Worm (Caenorhabditis elegans) whole organism, L2 larva: ENCODE results near the gene C29E4.11.

ENCODE experiments used
- lin-39 ChIP-seq: fragments of 150-350 bp; optimal IDR thresholded peaks from 2 replicates; lab custom pipeline; 2014; ENCODE audit warnings: missing biosample characterization, missing genetic modification reagents, missing genetic modification characterization
- nhr-6 ChIP-seq: fragments of 150-350 bp; optimal IDR thresholded peaks from 2 replicates; lab custom pipeline; 2014; ENCODE audit warnings: missing biosample characterization, missing genetic modification characterization
- sem-4 ChIP-seq: fragments of 150-350 bp; optimal IDR thresholded peaks from 2 replicates; lab custom pipeline; 2014; ENCODE audit warnings: missing biosample characterization, missing genetic modification reagents, missing genetic modification characterization
- snpc-4 ChIP-seq: fragments of 150-350 bp; optimal IDR thresholded peaks from 2 replicates; lab custom pipeline; 2014; ENCODE audit warnings: missing biosample characterization, missing genetic modification characterization
- ztf-4 ChIP-seq: fragments of 150-350 bp; optimal IDR thresholded peaks from 2 replicates; lab custom pipeline; 2014; ENCODE audit warnings: missing biosample characterization, missing genetic modification characterization

- TF ChIP-seq snpc-4 (tag; lab: Kevin White, UChicago): no peak
- no peak for TF ChIP-seq sem-4
- TF ChIP-seq ztf-4: no peak
- TF ChIP-seq lin-39: no peak
- TF ChIP-seq nhr-6 (tag; lab: Kevin White, UChicago): no peak
Measured at ce11 chrIII:7946968-7947491, 10.9 kb downstream of the C29E4.11 start, which contains the start of gene gsto-1.
